Worm (Caenorhabditis elegans): Measurements from ENCODE around the gene M03F8.1.

- TF ChIP-seq fkh-10 (GFP tag; optimal IDR thresholded peaks at IDR 0.05) (no peak), pqm-1 (tag; optimal IDR thresholded peaks at IDR 0.05) (no peak), nhr-11 (tag; optimal IDR thresholded peaks at IDR 0.05) (no peak), unc-39 (tag; optimal IDR thresholded peaks at IDR 0.05) (no peak), nhr-12 (tag; optimal IDR thresholded peaks at IDR 0.05) (no peak), R02D3.7 (tag; optimal IDR thresholded peaks at IDR 0.05) (no peak)
Observed at ce11 chrV:5963696-5964095, 12.5 kb downstream of the M03F8.1 start, which contains the start of gene pcm-1.

Data from whole organism, L3 larva.